Fruit fly (Drosophila melanogaster) whole organism, wandering third instar larva: ENCODE data around the gene slmo.
A peak's percentile ranks its signal among the peaks of the same experiment; 100 is the strongest.

Experiments used
- Abd-B ChIP-seq: fragments of >200 bp; optimal IDR thresholded peaks from 2 replicates; lab custom pipeline; 2017; ENCODE audit warnings: missing biosample characterization, missing genetic modification characterization
- HLH106 ChIP-seq: fragments of 200-800 bp; optimal IDR thresholded peaks from 3 replicates; lab custom pipeline; 2019; ENCODE audit warnings: missing biosample characterization, mild to moderate bottlenecking, missing genetic modification characterization, moderate library complexity
- Hr78 ChIP-seq: fragments of >200 bp; optimal IDR thresholded peaks from 2 replicates; lab custom pipeline; 2017; ENCODE audit warnings: missing biosample characterization, missing genetic modification characterization
- foxo ChIP-seq, 2 experiments: fragments of 200-800 bp; sonication (Bioruptor generic); optimal IDR thresholded peaks; 2 replicates in 1 of 2; 3 replicates in 1 of 2; lab custom pipeline; 2016 to 2017; ENCODE audit warnings: missing biosample characterization in 2 of 2, missing genetic modification characterization in 2 of 2
- fru ChIP-seq: fragments of 200-800 bp; sonication (Bioruptor generic); optimal IDR thresholded peaks from 3 replicates; lab custom pipeline; 2016; ENCODE audit warnings: missing biosample characterization, mild to moderate bottlenecking, missing genetic modification characterization
- h ChIP-seq: fragments of 200-800 bp; sonication (Bioruptor generic); optimal IDR thresholded peaks from 3 replicates; lab custom pipeline; 2016; ENCODE audit warnings: missing biosample characterization, mild to moderate bottlenecking, missing genetic modification characterization
- lola ChIP-seq: fragments of >200 bp; optimal IDR thresholded peaks from 2 replicates; lab custom pipeline; 2017; ENCODE audit warnings: missing biosample characterization, missing genetic modification characterization
- pan ChIP-seq: fragments of >200 bp; optimal IDR thresholded peaks from 2 replicates; lab custom pipeline; 2017
- usp ChIP-seq: fragments of >200 bp; optimal IDR thresholded peaks from 2 replicates; lab custom pipeline; 2017; ENCODE audit warnings: missing biosample characterization, missing genetic modification characterization
- woc ChIP-seq: sonication (Bioruptor generic); optimal IDR thresholded peaks from 2 replicates; lab custom pipeline; 2016; ENCODE audit warnings: missing biosample characterization, mild to moderate bottlenecking, missing genetic modification characterization

DNA sequence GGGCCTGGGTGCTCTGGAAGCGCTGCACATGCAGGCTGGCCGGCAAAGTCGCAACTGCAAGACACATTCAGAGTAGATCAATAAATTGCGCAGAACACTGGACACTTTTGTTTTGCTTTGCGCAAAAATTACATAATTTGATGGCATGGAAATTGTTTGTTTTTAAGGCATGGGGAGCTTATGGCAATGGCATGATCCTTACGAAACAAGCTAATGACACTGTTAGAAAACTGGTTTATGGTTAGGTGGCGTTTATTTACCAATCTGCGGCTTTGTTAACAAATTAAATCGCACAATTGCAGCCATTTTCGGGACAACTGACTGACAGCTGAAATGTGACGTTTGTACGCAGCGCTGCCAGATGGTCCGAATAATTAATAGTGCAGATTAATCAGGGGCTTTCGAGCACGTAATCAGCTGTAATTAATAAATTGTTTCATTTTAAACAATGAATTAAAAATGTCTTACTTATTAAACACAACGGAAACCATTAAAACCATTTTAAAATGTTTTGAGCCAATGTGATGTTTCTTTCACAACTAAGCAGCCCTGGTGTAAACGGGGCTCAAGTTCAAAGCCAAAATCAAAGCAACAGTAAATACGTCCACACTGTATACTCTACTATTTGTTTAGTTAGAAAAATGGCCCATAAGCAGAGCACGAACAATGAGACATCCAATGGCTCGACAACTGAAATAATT, 14.0 kb upstream of the slmo start, which contains the start of the genes ND-51 and CG13994:
- TF ChIP-seq fru (GFP tag; lab: Kevin White, UChicago) (peak; percentile 81), pan (lab: Kevin White, UChicago) (no peak), foxo (GFP tag; optimal IDR thresholded peaks at IDR 0.05; lab: Kevin White, UChicago) (peak in 1 of 2 experiments; percentile 87), Abd-B (GFP tag; lab: Kevin White, UChicago) (no peak), usp (no peak), woc (GFP tag; lab: Kevin White, UChicago) (peak; percentile 83), lola (GFP tag; lab: Kevin White, UChicago) (no peak), Hr78 (peak; percentile 3), h (GFP tag; lab: Kevin White, UChicago) (peak; percentile 84), HLH106 (tag; lab: Kevin White, UChicago) (peak; percentile 82)
